Fruit fly (Drosophila melanogaster) whole organism, embryonic: Measurements from ENCODE around the gene CG7914.

Experiments
- CG10274 ChIP-seq: fragments of 200-800 bp; sonication (Bioruptor generic); optimal IDR thresholded peaks from 3 replicates; lab custom pipeline; 2017; ENCODE audit warnings: missing biosample characterization, mild to moderate bottlenecking, missing genetic modification characterization
- CG10462 ChIP-seq: fragments of 200-800 bp; sonication (Bioruptor generic); optimal IDR thresholded peaks from 2 replicates; lab custom pipeline; 2016; ENCODE audit warnings: missing biosample characterization, missing genetic modification characterization
- CG10565 ChIP-seq: fragments of 200-800 bp; sonication (Bioruptor generic); optimal IDR thresholded peaks from 3 replicates; lab custom pipeline; 2016; ENCODE audit warnings: missing biosample characterization, mild to moderate bottlenecking, missing genetic modification characterization
- CG11247 ChIP-seq: fragments of 200-800 bp; sonication (Bioruptor generic); IDR thresholded peaks from 2 replicates; pipeline ENCODE4 v1.3.6; 2022; ENCODE audit warnings: missing biosample characterization, missing genetic modification characterization
- CG12659 ChIP-seq: fragments of 200-800 bp; sonication (Bioruptor generic); optimal IDR thresholded peaks from 3 replicates; lab custom pipeline; 2017; ENCODE audit warnings: mild to moderate bottlenecking, missing biosample characterization, missing genetic modification reagents, missing genetic modification characterization
- CG14441 ChIP-seq: fragments of 200-800 bp; sonication (Bioruptor generic); IDR thresholded peaks from 2 replicates; pipeline ENCODE4 v1.3.6; 2022; ENCODE audit warnings: missing biosample characterization, missing genetic modification characterization
- CG14710 ChIP-seq: fragments of 200-800 bp; sonication (Bioruptor generic); optimal IDR thresholded peaks from 3 replicates; lab custom pipeline; 2019; ENCODE audit warnings: missing biosample characterization, mild to moderate bottlenecking, missing genetic modification characterization, moderate library complexity
- CG15011 ChIP-seq: fragments of 200-800 bp; sonication (Bioruptor generic); optimal IDR thresholded peaks from 3 replicates; lab custom pipeline; 2018; ENCODE audit warnings: missing biosample characterization, mild to moderate bottlenecking, missing genetic modification characterization
- CG31365 ChIP-seq: fragments of 200-800 bp; sonication (Bioruptor generic); optimal IDR thresholded peaks from 2 replicates; lab custom pipeline; 2018; ENCODE audit warnings: missing biosample characterization, mild to moderate bottlenecking, missing genetic modification characterization
- CG4360 ChIP-seq: fragments of 200-800 bp; sonication (Bioruptor generic); IDR thresholded peaks from 2 replicates; pipeline ENCODE4 v1.3.6; 2022; ENCODE audit warnings: missing biosample characterization, missing genetic modification characterization
- CG4424 ChIP-seq: fragments of 200-800 bp; sonication (Bioruptor generic); optimal IDR thresholded peaks from 3 replicates; lab custom pipeline; 2016; ENCODE audit warnings: missing biosample characterization, missing genetic modification characterization
- CG4707 ChIP-seq: fragments of 200-800 bp; sonication (Bioruptor generic); optimal IDR thresholded peaks from 2 replicates; lab custom pipeline; 2018; ENCODE audit warnings: missing biosample characterization, mild to moderate bottlenecking, missing genetic modification characterization, moderate library complexity
- CG4730 ChIP-seq: fragments of 200-800 bp; sonication (Bioruptor generic); IDR thresholded peaks from 2 replicates; pipeline ENCODE4 v1.3.6; 2022; ENCODE audit warnings: missing biosample characterization, missing genetic modification characterization
- CG5245 ChIP-seq: fragments of 200-800 bp; sonication (Bioruptor generic); optimal IDR thresholded peaks from 3 replicates; lab custom pipeline; 2016; ENCODE audit warnings: missing biosample characterization, missing genetic modification characterization
- CG6654 ChIP-seq: fragments of 200-800 bp; sonication (Bioruptor generic); optimal IDR thresholded peaks from 2 replicates; lab custom pipeline; 2017; ENCODE audit warnings: missing biosample characterization, mild to moderate bottlenecking, missing genetic modification characterization
- CG6765 ChIP-seq: fragments of 200-800 bp; sonication (Bioruptor generic); optimal IDR thresholded peaks from 3 replicates; lab custom pipeline; 2017; ENCODE audit warnings: missing biosample characterization, mild to moderate bottlenecking, missing genetic modification characterization
- CG6791 ChIP-seq: fragments of 200-800 bp; sonication (Bioruptor generic); IDR thresholded peaks from 3 replicates; pipeline ENCODE4 v1.3.6; 2022; ENCODE audit warnings: missing biosample characterization, missing genetic modification characterization; ENCODE audit not compliant: partially characterized antibody
- CG6854 ChIP-seq: fragments of 200-800 bp; sonication (Bioruptor generic); optimal IDR thresholded peaks from 3 replicates; lab custom pipeline; 2017; ENCODE audit warnings: missing biosample characterization, mild to moderate bottlenecking, missing genetic modification characterization
- CG8089 ChIP-seq: fragments of 200-800 bp; sonication (Bioruptor generic); optimal IDR thresholded peaks from 3 replicates; lab custom pipeline; 2016; ENCODE audit warnings: missing biosample characterization, missing genetic modification characterization
- CTCF ChIP-seq: fragments of 200-800 bp; sonication (Bioruptor generic); optimal IDR thresholded peaks from 2 replicates; lab custom pipeline; 2017; ENCODE audit warnings: missing biosample characterization, mild to moderate bottlenecking, missing genetic modification characterization, moderate library complexity
- Camta ChIP-seq: fragments of 200-800 bp; sonication (Bioruptor generic); optimal IDR thresholded peaks from 2 replicates; lab custom pipeline; 2016; ENCODE audit warnings: missing biosample characterization, missing genetic modification characterization
- Chrac-16 ChIP-seq: fragments of 200-800 bp; sonication (Bioruptor generic); optimal IDR thresholded peaks from 3 replicates; lab custom pipeline; 2016; ENCODE audit warnings: missing biosample characterization, missing genetic modification characterization
- D ChIP-seq, 2 experiments: fragments of 200-800 bp in 1 of 2; fragments of >200 bp in 1 of 2; sonication (Bioruptor generic) in 1 of 2; optimal IDR thresholded peaks; 2 replicates in 1 of 2; 3 replicates in 1 of 2; lab custom pipeline; 2017; ENCODE audit warnings: mild to moderate bottlenecking in 1 of 2, missing biosample characterization in 1 of 2, missing genetic modification characterization in 1 of 2, missing genetic modification reagents in 1 of 2
- Fer3 ChIP-seq: fragments of 200-800 bp; sonication (Bioruptor generic); optimal IDR thresholded peaks from 2 replicates; lab custom pipeline; 2018; ENCODE audit warnings: missing biosample characterization, mild to moderate bottlenecking, missing genetic modification characterization, moderate library complexity
- Hr51 ChIP-seq, 2 experiments: fragments of 200-800 bp; sonication (Bioruptor generic); optimal IDR thresholded peaks; 2 replicates in 1 of 2; 3 replicates in 1 of 2; lab custom pipeline; 2016 to 2018; ENCODE audit warnings: missing biosample characterization in 2 of 2, missing genetic modification characterization in 2 of 2, mild to moderate bottlenecking in 1 of 2, moderate library complexity in 1 of 2
- Rfx ChIP-seq: fragments of 200-800 bp; sonication (Bioruptor generic); IDR thresholded peaks from 2 replicates; pipeline ENCODE4 v1.3.6; 2022; ENCODE audit warnings: missing biosample characterization, missing genetic modification characterization
- Six4 ChIP-seq: fragments of 200-800 bp; sonication (Bioruptor generic); optimal IDR thresholded peaks from 2 replicates; lab custom pipeline; 2016; ENCODE audit warnings: missing biosample characterization, missing genetic modification characterization
- Sox100B ChIP-seq: fragments of 200-800 bp; sonication (Bioruptor generic); optimal IDR thresholded peaks from 3 replicates; lab custom pipeline; 2018; ENCODE audit warnings: missing biosample characterization, mild to moderate bottlenecking, missing genetic modification characterization
- amos ChIP-seq: fragments of 200-800 bp; sonication (Bioruptor generic); IDR thresholded peaks from 2 replicates; pipeline ENCODE4 v1.3.6; 2022; ENCODE audit warnings: missing biosample characterization, missing genetic modification characterization; ENCODE audit not compliant: partially characterized antibody
- ara ChIP-seq: fragments of 200-800 bp; sonication (Bioruptor generic); IDR thresholded peaks from 2 replicates; pipeline ENCODE4 v1.3.6; 2022; ENCODE audit warnings: missing biosample characterization, missing genetic modification characterization
- ase ChIP-seq: fragments of 200-800 bp; sonication (Bioruptor generic); IDR thresholded peaks from 3 replicates; pipeline ENCODE4 v1.3.6; 2022; ENCODE audit warnings: missing biosample characterization, missing genetic modification characterization
- ash1 ChIP-seq: fragments of 200-800 bp; sonication (Bioruptor generic); optimal IDR thresholded peaks from 2 replicates; lab custom pipeline; 2018; ENCODE audit warnings: missing biosample characterization, mild to moderate bottlenecking, missing genetic modification characterization
- bowl ChIP-seq: fragments of 200-800 bp; sonication (Bioruptor generic); IDR thresholded peaks from 2 replicates; pipeline ENCODE4 v1.3.6; 2022; ENCODE audit warnings: missing biosample characterization, missing genetic modification characterization
- chinmo ChIP-seq: fragments of 200-800 bp; sonication (Bioruptor generic); IDR thresholded peaks from 4 replicates; pipeline ENCODE4 v1.3.6; 2022; ENCODE audit warnings: missing biosample characterization, missing genetic modification characterization; ENCODE audit not compliant: partially characterized antibody
- crc ChIP-seq: fragments of 200-800 bp; sonication (Bioruptor generic); optimal IDR thresholded peaks from 2 replicates; lab custom pipeline; 2016; ENCODE audit warnings: missing biosample characterization, missing genetic modification characterization
- eve ChIP-seq, 2 experiments: fragments of >200 bp; optimal IDR thresholded peaks; 2 replicates each; lab custom pipeline; 2017; ENCODE audit warnings: missing biosample characterization in 2 of 2, missing genetic modification characterization in 2 of 2
- ewg ChIP-seq: fragments of 200-800 bp; sonication (Bioruptor generic); optimal IDR thresholded peaks from 3 replicates; lab custom pipeline; 2017; ENCODE audit warnings: mild to moderate bottlenecking, missing biosample characterization, missing genetic modification reagents, missing genetic modification characterization
- fru ChIP-seq: fragments of >200 bp; optimal IDR thresholded peaks from 2 replicates; lab custom pipeline; 2017
- grn ChIP-seq: fragments of 200-800 bp; sonication (Bioruptor generic); optimal IDR thresholded peaks from 3 replicates; lab custom pipeline; 2017; ENCODE audit warnings: missing biosample characterization, missing genetic modification characterization
- ham ChIP-seq: fragments of 200-800 bp; sonication (Bioruptor generic); IDR thresholded peaks from 2 replicates; pipeline ENCODE4 v1.3.6; 2022; ENCODE audit warnings: missing biosample characterization, missing genetic modification characterization
- hkb ChIP-seq, 2 experiments: fragments of 200-800 bp in 1 of 2; fragments of >200 bp in 1 of 2; sonication (Bioruptor generic) in 1 of 2; IDR thresholded peaks in 1 of 2; optimal IDR thresholded peaks in 1 of 2; 2 replicates each; pipeline versions ENCODE4 v1.3.6 to Lab custom; 2017 to 2022; ENCODE audit warnings: missing biosample characterization in 1 of 2, missing genetic modification characterization in 1 of 2
- inv ChIP-seq: fragments of 200-800 bp; sonication (Bioruptor generic); IDR thresholded peaks from 2 replicates; pipeline ENCODE4 v1.3.6; 2022; ENCODE audit warnings: missing biosample characterization, missing genetic modification characterization; ENCODE audit not compliant: partially characterized antibody
- mld ChIP-seq: fragments of 200-800 bp; sonication (Bioruptor generic); IDR thresholded peaks from 3 replicates; pipeline ENCODE4 v1.3.6; 2022; ENCODE audit warnings: missing biosample characterization, missing genetic modification characterization; ENCODE audit not compliant: partially characterized antibody
- ro ChIP-seq: fragments of 200-800 bp; sonication (Bioruptor generic); IDR thresholded peaks from 2 replicates; pipeline ENCODE4 v1.3.6; 2022; ENCODE audit warnings: missing biosample characterization, missing genetic modification characterization
- schlank ChIP-seq: fragments of 200-800 bp; sonication (Bioruptor generic); optimal IDR thresholded peaks from 2 replicates; lab custom pipeline; 2018; ENCODE audit warnings: missing biosample characterization, mild to moderate bottlenecking, missing genetic modification characterization
- sima ChIP-seq: fragments of 200-800 bp; sonication (Bioruptor generic); optimal IDR thresholded peaks from 2 replicates; lab custom pipeline; 2016; ENCODE audit warnings: missing biosample characterization, missing genetic modification characterization
- slou ChIP-seq: fragments of 200-800 bp; sonication (Bioruptor generic); optimal IDR thresholded peaks from 3 replicates; lab custom pipeline; 2016; ENCODE audit warnings: missing biosample characterization, missing genetic modification characterization
- tin ChIP-seq: fragments of 200-800 bp; sonication (Bioruptor generic); optimal IDR thresholded peaks from 3 replicates; lab custom pipeline; 2016; ENCODE audit warnings: missing biosample characterization, missing genetic modification characterization
- wek ChIP-seq: fragments of 200-800 bp; sonication (Bioruptor generic); optimal IDR thresholded peaks from 3 replicates; lab custom pipeline; 2018; ENCODE audit warnings: missing biosample characterization, mild to moderate bottlenecking, missing genetic modification characterization, moderate library complexity
- zfh1 ChIP-seq: fragments of 200-800 bp; sonication (Bioruptor generic); IDR thresholded peaks from 3 replicates; pipeline ENCODE4 v1.3.6; 2022; ENCODE audit warnings: missing biosample characterization, missing genetic modification characterization

Gene CG7914

DNA sequence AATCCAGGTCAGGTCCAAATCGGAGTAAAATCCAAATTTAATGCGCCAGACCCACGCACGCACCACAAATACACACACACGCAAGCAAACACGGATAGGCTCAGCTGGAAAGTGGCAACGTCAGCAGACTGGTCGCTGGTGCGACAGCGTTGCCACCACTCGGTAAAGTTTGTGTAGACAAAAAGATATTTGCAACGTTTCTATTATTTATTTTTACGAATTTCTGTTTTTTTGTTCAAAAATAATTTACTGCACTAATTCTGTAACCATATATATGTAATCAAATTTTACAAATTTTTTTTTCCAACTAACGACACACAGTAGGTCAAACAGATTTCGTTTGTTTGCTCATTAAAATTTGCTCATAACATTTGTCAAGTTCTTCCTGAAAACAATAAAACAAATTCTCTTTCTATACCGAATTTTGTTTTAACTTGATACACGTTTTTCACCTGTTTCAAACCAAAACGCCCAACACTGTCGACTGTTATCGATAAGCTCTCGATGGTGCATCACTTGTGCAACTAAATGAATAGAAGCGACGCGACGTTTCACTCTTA is 13.5 kb downstream of the CG7914 start, which contains the start of the genes CG7556 and CG7453 (continued):
- TF ChIP-seq Six4 (GFP tag; lab: Kevin White, UChicago) (peak; percentile 48), slou (peak; percentile 41), CG14441 (GFP tag; lab: Robert Waterston, UW) (peak; percentile 57; the same call in 1 of the 2 replicates), hkb (optimal IDR thresholded peaks at IDR 0.05; lab: Kevin White, UChicago) (no peak), hkb (GFP tag; IDR thresholded peaks at IDR 0.05; lab: Robert Waterston, UW) (peak; percentile 58; the same call in 1 of the 2 replicates), CG4424 (GFP tag; lab: Kevin White, UChicago) (peak; percentile 79), ham (GFP tag; lab: Robert Waterston, UW) (no peak), ase (GFP tag; lab: Robert Waterston, UW) (peak; percentile 24; the same call in 1 of the 3 replicates), ash1 (GFP tag; lab: Kevin White, UChicago) (no peak), CG10462 (peak; percentile 59), bowl (no peak), Fer3 (tag; lab: Kevin White, UChicago) (peak; percentile 54), D (optimal IDR thresholded peaks at IDR 0.05; lab: Kevin White, UChicago) (no peak), D (GFP tag; optimal IDR thresholded peaks at IDR 0.05; lab: Kevin White, UChicago) (peak; percentile 56), CG6765 (no peak), Hr51 (GFP tag; optimal IDR thresholded peaks at IDR 0.05; lab: Kevin White, UChicago) (peak; percentile 69 to 70), grn (GFP tag; lab: Kevin White, UChicago) (peak; percentile 2), Sox100B (peak; percentile 77), CG6791 (GFP tag; lab: Robert Waterston, UW) (no peak), CG12659 (peak; percentile 78), fru (lab: Kevin White, UChicago) (no peak), CG10274 (GFP tag; lab: Kevin White, UChicago) (peak; percentile 17), CG31365 (tag; lab: Kevin White, UChicago) (no peak), schlank (tag; lab: Kevin White, UChicago) (peak; percentile 7), eve (GFP tag; optimal IDR thresholded peaks at IDR 0.05; lab: Kevin White, UChicago) (no peak), inv (no peak), chinmo (GFP tag; lab: Robert Waterston, UW) (no peak), CG6654 (peak; percentile 45), sima (GFP tag; lab: Kevin White, UChicago) (peak; percentile 33), ara (GFP tag; lab: Robert Waterston, UW) (no peak), CG5245 (GFP tag; lab: Kevin White, UChicago) (peak; percentile 64), crc (GFP tag; lab: Kevin White, UChicago) (peak; percentile 18), CG6854 (GFP tag; lab: Kevin White, UChicago) (no peak), zfh1 (0 out of 3 replicates have a peak, but pooled peaks have one; percentile 28), mld (GFP tag; lab: Robert Waterston, UW) (no peak), CG15011 (GFP tag; lab: Kevin White, UChicago) (peak; percentile 54), ro (GFP tag; lab: Robert Waterston, UW) (no peak), ewg (GFP tag; lab: Kevin White, UChicago) (peak; percentile 64), CG14710 (tag; lab: Kevin White, UChicago) (peak; percentile 84), CG10565 (no peak), CTCF (GFP tag; lab: Kevin White, UChicago) (no peak), CG4730 (GFP tag; lab: Robert Waterston, UW) (peak; percentile 31; the same call in 1 of the 2 replicates), amos (GFP tag; lab: Robert Waterston, UW) (no peak), Camta (GFP tag; lab: Kevin White, UChicago) (peak; percentile 62), tin (GFP tag; lab: Kevin White, UChicago) (peak; percentile 78), wek (GFP tag; lab: Kevin White, UChicago) (peak; percentile 10), Rfx (peak; percentile 69), CG4707 (GFP tag; lab: Kevin White, UChicago) (no peak), CG8089 (peak; percentile 29), CG11247 (GFP tag; lab: Robert Waterston, UW) (peak; percentile 49; the same call in 1 of the 2 replicates), CG4360 (GFP tag; lab: Robert Waterston, UW) (no peak), Chrac-16 (peak; percentile 82)
